Fruit fly (Drosophila melanogaster): ENCODE data around the gene Nplp4.

The Nplp4 gene

DNA sequence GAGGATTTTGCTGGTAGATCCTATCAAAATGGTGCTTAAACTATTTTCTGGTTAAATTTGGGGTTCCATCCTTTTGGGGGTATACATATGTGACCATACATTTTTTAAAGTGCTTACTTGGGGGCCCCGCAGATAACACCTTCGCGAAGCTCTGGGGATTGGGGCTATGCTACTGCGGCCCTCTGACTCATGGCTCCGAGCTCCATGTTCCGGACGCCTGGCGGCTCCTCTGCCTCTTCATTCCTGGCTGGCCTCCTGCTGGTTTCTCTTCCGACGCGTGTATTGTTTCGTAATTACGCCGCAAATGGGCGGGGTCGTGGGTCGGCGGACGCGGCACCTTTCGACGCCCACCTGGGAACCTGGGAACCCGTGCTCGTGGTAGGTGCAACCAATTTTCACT lies 36.6 kb downstream of the Nplp4 start:
- no peak for TF ChIP-seq CG15601 (tag; optimal IDR thresholded peaks at IDR 0.05)
- peak; percentile 68 for TF ChIP-seq Ets65A (GFP tag)
- TF ChIP-seq sens (GFP tag), result peak; percentile 24
- no peak for TF ChIP-seq CG18764 (GFP tag; optimal IDR thresholded peaks at IDR 0.05)
- TF ChIP-seq CG10431 (GFP tag; optimal IDR thresholded peaks at IDR 0.05), result no peak
- TF ChIP-seq CG15011 (GFP tag; optimal IDR thresholded peaks at IDR 0.05), result no peak
- TF ChIP-seq gfzf (GFP tag; optimal IDR thresholded peaks at IDR 0.05), result no peak
- no peak for TF ChIP-seq zfh1 (GFP tag; IDR thresholded peaks at IDR 0.05)
- TF ChIP-seq ranshi (GFP tag; IDR thresholded peaks at IDR 0.05), result no peak
- no peak for TF ChIP-seq CG11696 (GFP tag; IDR thresholded peaks at IDR 0.05)
- no peak for TF ChIP-seq tin (GFP tag; optimal IDR thresholded peaks at IDR 0.05)
- no peak for TF ChIP-seq CG2120 (GFP tag; optimal IDR thresholded peaks at IDR 0.05)
- peak; percentile 56; the same call in 1 of the 3 replicates for TF ChIP-seq hb (GFP tag; IDR thresholded peaks at IDR 0.05; ENCODE audit: partially characterized antibody)

DNA sequence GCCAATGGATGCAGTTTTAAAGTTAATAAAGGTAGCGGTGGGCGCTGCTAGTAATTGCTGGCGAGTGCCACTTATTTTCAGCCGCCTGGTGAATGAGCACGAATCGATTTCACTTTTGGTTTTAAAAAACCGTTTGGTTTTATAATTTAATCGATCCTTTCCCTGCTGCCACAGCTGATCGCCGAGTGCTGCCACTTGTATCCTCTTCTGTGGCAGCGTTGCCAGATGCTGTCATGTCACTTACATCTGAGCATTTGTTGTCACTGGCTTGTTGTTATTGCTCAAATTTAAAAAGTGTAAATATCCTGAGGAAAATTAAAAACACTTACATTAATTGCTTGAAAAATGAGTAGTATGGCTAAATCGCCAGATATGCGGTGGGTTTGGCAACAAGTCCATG lies 37.1 kb downstream of the Nplp4 start, which contains the start of gene Kebab:
Kebab (plus strand) TSS at position 230 of the 400 bp plus-strand sequence.
- TF ChIP-seq CG17612 (GFP tag; IDR thresholded peaks at IDR 0.05) (no peak), CG12299 (tag; optimal IDR thresholded peaks at IDR 0.05) (no peak), Camta (GFP tag; optimal IDR thresholded peaks at IDR 0.05) (no peak), Usf (GFP tag; optimal IDR thresholded peaks at IDR 0.05) (no peak), Sry-δ (GFP tag; optimal IDR thresholded peaks at IDR 0.05) (no peak), BEAF-32 (GFP tag; optimal IDR thresholded peaks at IDR 0.05) (peak; percentile 30), Sin3A (optimal IDR thresholded peaks at IDR 0.05) (peak; percentile 22), jigr1 (GFP tag; IDR thresholded peaks at IDR 0.05) (no peak), fd3F (GFP tag; optimal IDR thresholded peaks at IDR 0.05) (no peak), CTCF (GFP tag; optimal IDR thresholded peaks at IDR 0.05) (no peak), Hmx (GFP tag; optimal IDR thresholded peaks at IDR 0.05) (no peak), CG8281 (tag; optimal IDR thresholded peaks at IDR 0.05) (no peak), salm (tag; optimal IDR thresholded peaks at IDR 0.05) (no peak), Abd-B (GFP tag; optimal IDR thresholded peaks at IDR 0.05) (no peak), CG17912 (GFP tag; optimal IDR thresholded peaks at IDR 0.05) (no peak), Mes4 (GFP tag; optimal IDR thresholded peaks at IDR 0.05) (no peak), CG10543 (GFP tag; optimal IDR thresholded peaks at IDR 0.05) (no peak), NfI (GFP tag; optimal IDR thresholded peaks at IDR 0.05) (no peak), CG13424 (tag; optimal IDR thresholded peaks at IDR 0.05) (no peak), Sry-β (GFP tag; optimal IDR thresholded peaks at IDR 0.05) (no peak), CG10274 (GFP tag; optimal IDR thresholded peaks at IDR 0.05) (no peak), lov (optimal IDR thresholded peaks at IDR 0.05) (no peak), lov (GFP tag; IDR thresholded peaks at IDR 0.05) (no peak), CG1792 (GFP tag; optimal IDR thresholded peaks at IDR 0.05) (no peak), NK7.1 (GFP tag; optimal IDR thresholded peaks at IDR 0.05) (no peak), sob (GFP tag; IDR thresholded peaks at IDR 0.05) (no peak), CHES-1-like (GFP tag; optimal IDR thresholded peaks at IDR 0.05) (no peak), ERR (GFP tag; optimal IDR thresholded peaks at IDR 0.05) (no peak), stwl (tag; optimal IDR thresholded peaks at IDR 0.05) (peak; percentile 82), Scr (GFP tag; IDR thresholded peaks at IDR 0.05; ENCODE audit: partially characterized antibody) (no peak), cas (GFP tag; IDR thresholded peaks at IDR 0.05) (no peak), Ptx1 (GFP tag; IDR thresholded peaks at IDR 0.05) (no peak), CG13894 (tag; optimal IDR thresholded peaks at IDR 0.05) (no peak), CG18262 (tag; optimal IDR thresholded peaks at IDR 0.05) (no peak), zfh2 (GFP tag; optimal IDR thresholded peaks at IDR 0.05) (no peak), CG30020 (tag; optimal IDR thresholded peaks at IDR 0.05) (no peak), eyg (GFP tag; optimal IDR thresholded peaks at IDR 0.05) (no peak), CG16813 (GFP tag; IDR thresholded peaks at IDR 0.05; ENCODE audit: partially characterized antibody) (no peak), dan (GFP tag; IDR thresholded peaks at IDR 0.05) (no peak), Asciz (GFP tag; optimal IDR thresholded peaks at IDR 0.05) (no peak)

Data from whole organism, embryonic.